Worm (Caenorhabditis elegans) whole organism, early embryonic: ENCODE data around the gene F17E9.2.
"Not testable (repeated sequence)": the region's sequence is repeated elsewhere in the genome, so short reads cannot be mapped to it uniquely, and the experiment has no call there.

Experiments used
- B0310.2 ChIP-seq: sonication (generic microtip); optimal IDR thresholded peaks from 2 replicates; lab custom pipeline; 2016; ENCODE audit warnings: mild to moderate bottlenecking, missing genetic modification characterization, missing compliant biosample characterization
- F13C5.2 ChIP-seq: sonication (generic microtip); optimal IDR thresholded peaks from 2 replicates; lab custom pipeline; 2017; ENCODE audit warnings: mild to moderate bottlenecking, missing genetic modification characterization, inconsistent platforms, missing compliant biosample characterization
- aly-1 ChIP-seq: sonication (generic microtip); optimal IDR thresholded peaks from 2 replicates; lab custom pipeline; 2016; ENCODE audit warnings: missing genetic modification characterization, missing compliant biosample characterization
- ama-1 ChIP-seq: fragments of 150-350 bp; optimal IDR thresholded peaks from 2 replicates; lab custom pipeline; 2014
- ceh-13 ChIP-seq: fragments of 200-800 bp; sonication (Bioruptor generic); optimal IDR thresholded peaks from 2 replicates; lab custom pipeline; 2018; ENCODE audit warnings: mild to moderate bottlenecking, missing genetic modification characterization, missing compliant biosample characterization
- ceh-36 ChIP-seq: sonication (generic microtip); optimal IDR thresholded peaks from 2 replicates; lab custom pipeline; 2016; ENCODE audit warnings: missing genetic modification characterization, inconsistent platforms, missing compliant biosample characterization
- ets-7 ChIP-seq: sonication (generic microtip); optimal IDR thresholded peaks from 2 replicates; lab custom pipeline; 2016; ENCODE audit warnings: missing genotype, missing genetic modification characterization, missing compliant biosample characterization
- flt-1 ChIP-seq: fragments of 200-800 bp; sonication (Bioruptor generic); IDR thresholded peaks from 2 replicates; pipeline ENCODE4 v1.3.6; 2022; ENCODE audit warnings: missing genetic modification characterization, missing compliant biosample characterization
- hmbx-1 ChIP-seq: sonication (generic microtip); optimal IDR thresholded peaks from 2 replicates; lab custom pipeline; 2016; ENCODE audit warnings: mild to moderate bottlenecking, missing genetic modification characterization, missing compliant biosample characterization
- hmg-4 ChIP-seq: fragments of 200-800 bp; sonication (Bioruptor generic); optimal IDR thresholded peaks from 2 replicates; lab custom pipeline; 2018; ENCODE audit warnings: mild to moderate bottlenecking, missing genetic modification characterization, missing compliant biosample characterization
- hnd-1 ChIP-seq: sonication (generic microtip); optimal IDR thresholded peaks from 2 replicates; lab custom pipeline; 2016; ENCODE audit warnings: missing genetic modification characterization, missing compliant biosample characterization
- pes-1 ChIP-seq: fragments of 200-800 bp; sonication (Bioruptor generic); IDR thresholded peaks from 2 replicates; pipeline ENCODE4 v1.3.6; 2022; ENCODE audit warnings: missing genetic modification reagents, missing genetic modification characterization, missing compliant biosample characterization
- scrt-1 ChIP-seq: fragments of 200-800 bp; sonication (Bioruptor generic); IDR thresholded peaks from 2 replicates; pipeline ENCODE4 v1.3.6; 2022; ENCODE audit warnings: missing genetic modification characterization, missing compliant biosample characterization
- sea-1 ChIP-seq: fragments of 200-800 bp; sonication (Bioruptor generic); conservative IDR thresholded peaks from 2 replicates; pipeline ENCODE4 v1.3.6; 2022; ENCODE audit warnings: missing genetic modification characterization, missing compliant biosample characterization
- tbx-11 ChIP-seq: fragments of 200-800 bp; sonication (Bioruptor generic); IDR thresholded peaks from 2 replicates; pipeline ENCODE4 v1.3.6; 2022; ENCODE audit warnings: missing genetic modification characterization, missing compliant biosample characterization
- tbx-37 ChIP-seq: fragments of 200-800 bp; sonication (Bioruptor generic); conservative IDR thresholded peaks from 2 replicates; pipeline ENCODE4 v1.3.6; 2022; ENCODE audit warnings: missing genetic modification reagents, missing genetic modification characterization, missing compliant biosample characterization
- tra-4 ChIP-seq: sonication (generic microtip); optimal IDR thresholded peaks from 2 replicates; lab custom pipeline; 2017; ENCODE audit warnings: missing genetic modification characterization, missing compliant biosample characterization

F17E9.2 gene

ce11 chrIV:8342385-8342784 is 13.3 kb upstream of the F17E9.2 start, which contains the start of gene lgc-5:
Gene lgc-5, plus strand, starts transcription at chrIV:8342685.
- no peak for TF ChIP-seq B0310.2 (tag; lab: Kevin White, UChicago)
- TF ChIP-seq scrt-1 (GFP tag; lab: Robert Waterston, UW), result no peak
- TF ChIP-seq hmg-4 (GFP tag; lab: Kevin White, UChicago), result no peak
- TF ChIP-seq pes-1 (GFP tag; lab: Robert Waterston, UW), result no peak
- no peak for TF ChIP-seq ceh-13 (GFP tag; lab: Kevin White, UChicago)
- TF ChIP-seq hmbx-1 (tag; lab: Kevin White, UChicago), result no peak
- no peak for TF ChIP-seq tra-4 (tag; lab: Kevin White, UChicago)
- TF ChIP-seq ceh-36 (tag; lab: Kevin White, UChicago), result no peak
- no peak for TF ChIP-seq tbx-37
- TF ChIP-seq hnd-1, result no peak
- no peak for TF ChIP-seq tbx-11
- no peak for TF ChIP-seq ets-7 (tag; lab: Kevin White, UChicago)
- TF ChIP-seq flt-1 (GFP tag; lab: Robert Waterston, UW), result no peak
- no peak for TF ChIP-seq ama-1
- no peak for TF ChIP-seq sea-1 (GFP tag; lab: Robert Waterston, UW)
- TF ChIP-seq F13C5.2 (tag; lab: Kevin White, UChicago), result no peak

DNA sequence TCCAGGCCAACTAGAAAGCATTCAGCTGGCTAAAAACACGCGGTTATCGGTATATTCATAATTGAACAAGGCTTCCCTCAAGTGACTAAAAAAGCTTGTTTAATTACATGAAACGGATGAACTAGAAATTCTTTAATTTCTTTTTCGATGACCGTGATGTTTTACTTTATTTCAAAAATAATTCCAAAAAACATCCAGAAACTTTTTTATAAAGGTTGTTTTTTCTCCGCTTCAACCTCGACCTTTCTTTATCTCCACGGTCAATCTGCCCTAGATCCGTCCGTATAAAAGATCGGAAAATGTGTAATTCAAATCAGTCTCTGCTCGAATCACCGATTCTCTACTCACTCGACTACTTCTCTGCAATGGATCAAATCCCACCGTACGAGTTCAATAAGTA is 10.2 kb upstream of the F17E9.2 start, which contains the start of gene F17E9.5:
Gene F17E9.5 (plus strand): TSS at position 301 of the 400 bp plus-strand sequence.
- TF ChIP-seq pes-1 (GFP tag; lab: Robert Waterston, UW), result no peak

DNA sequence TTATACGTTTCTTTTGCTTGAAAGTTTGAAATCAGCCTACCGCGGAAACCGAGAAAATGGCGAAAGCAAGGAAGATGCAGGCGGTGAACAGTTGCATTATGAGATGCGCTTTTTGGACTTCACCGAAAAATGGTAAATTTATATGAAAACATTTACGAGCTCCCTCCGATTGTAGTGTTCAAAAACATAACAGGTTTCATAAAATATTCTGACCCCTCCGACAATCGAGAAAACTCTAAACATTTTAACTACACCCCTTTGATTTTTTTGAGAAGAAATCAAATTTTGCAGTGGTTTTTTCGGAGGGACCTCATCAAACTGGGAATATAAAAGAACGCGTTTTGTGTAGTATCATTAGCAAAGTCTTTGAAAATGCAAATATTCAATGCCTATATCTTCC is 8.6 kb upstream of the F17E9.2 start, which contains the start of the genes F17E9.18 and F17E9.15:
Gene F17E9.18 (minus strand): TSS at position 101 of the 400 bp plus-strand sequence.
Gene F17E9.15 (plus strand): TSS at position 368 of the 400 bp plus-strand sequence.
- TF ChIP-seq hnd-1, result no peak
- no peak for TF ChIP-seq scrt-1 (GFP tag; lab: Robert Waterston, UW)
- TF ChIP-seq F13C5.2 (tag; lab: Kevin White, UChicago), result no peak
- no peak for TF ChIP-seq tra-4 (tag; lab: Kevin White, UChicago)
- TF ChIP-seq flt-1 (GFP tag; lab: Robert Waterston, UW), result no peak
- TF ChIP-seq ceh-13 (GFP tag; lab: Kevin White, UChicago), result no peak
- TF ChIP-seq tbx-37, result no peak
- TF ChIP-seq ama-1, result no peak
- TF ChIP-seq hmbx-1 (tag; lab: Kevin White, UChicago), result no peak
- no peak for TF ChIP-seq pes-1 (GFP tag; lab: Robert Waterston, UW)
- TF ChIP-seq ceh-36 (tag; lab: Kevin White, UChicago), result no peak
- no peak for TF ChIP-seq B0310.2 (tag; lab: Kevin White, UChicago)

ce11 chrIV:8348073-8348472 is 7.6 kb upstream of the F17E9.2 start, which contains the start of gene F17E9.4:
Gene F17E9.4, plus strand, starts transcription at chrIV:8348373.
- TF ChIP-seq B0310.2 (tag; lab: Kevin White, UChicago), result no peak
- no peak for TF ChIP-seq tra-4 (tag; lab: Kevin White, UChicago)
- no peak for TF ChIP-seq hmg-4 (GFP tag; lab: Kevin White, UChicago)
- no peak for TF ChIP-seq F13C5.2 (tag; lab: Kevin White, UChicago)
- TF ChIP-seq pes-1 (GFP tag; lab: Robert Waterston, UW), result no peak
- TF ChIP-seq ceh-36 (tag; lab: Kevin White, UChicago), result no peak
- no peak for TF ChIP-seq tbx-11
- no peak for TF ChIP-seq sea-1 (GFP tag; lab: Robert Waterston, UW)
- TF ChIP-seq ets-7 (tag; lab: Kevin White, UChicago), result no peak
- no peak for TF ChIP-seq scrt-1 (GFP tag; lab: Robert Waterston, UW)
- no peak for TF ChIP-seq hnd-1
- no peak for TF ChIP-seq hmbx-1 (tag; lab: Kevin White, UChicago)
- TF ChIP-seq tbx-37, result no peak

DNA sequence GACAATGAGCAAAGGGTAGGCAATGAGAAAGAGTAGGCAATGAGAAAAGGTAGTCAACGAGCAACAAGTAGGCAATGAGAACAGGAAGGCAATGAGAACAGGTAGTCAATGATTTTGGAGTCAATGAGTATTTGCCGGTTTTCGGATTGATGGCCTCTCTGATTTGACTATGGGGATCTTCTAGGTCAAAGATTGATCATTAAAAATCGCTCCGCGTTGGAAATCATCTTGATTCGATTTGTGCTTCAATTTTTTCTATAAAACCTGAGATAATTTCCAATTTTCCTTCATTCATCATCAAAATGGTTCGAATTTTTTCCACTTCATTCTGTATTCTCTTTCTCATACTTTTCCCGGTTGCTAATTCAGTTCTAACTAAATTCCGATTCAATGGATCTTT is 3.7 kb upstream of the F17E9.2 start, which contains the start of gene F17E9.16:
Gene F17E9.16 (plus strand): TSS at position 301 of the 400 bp plus-strand sequence.
- not testable (repeated sequence) for TF ChIP-seq sea-1 (GFP tag; lab: Robert Waterston, UW); ceh-13 (GFP tag; lab: Kevin White, UChicago); aly-1 (tag; lab: Kevin White, UChicago)

DNA sequence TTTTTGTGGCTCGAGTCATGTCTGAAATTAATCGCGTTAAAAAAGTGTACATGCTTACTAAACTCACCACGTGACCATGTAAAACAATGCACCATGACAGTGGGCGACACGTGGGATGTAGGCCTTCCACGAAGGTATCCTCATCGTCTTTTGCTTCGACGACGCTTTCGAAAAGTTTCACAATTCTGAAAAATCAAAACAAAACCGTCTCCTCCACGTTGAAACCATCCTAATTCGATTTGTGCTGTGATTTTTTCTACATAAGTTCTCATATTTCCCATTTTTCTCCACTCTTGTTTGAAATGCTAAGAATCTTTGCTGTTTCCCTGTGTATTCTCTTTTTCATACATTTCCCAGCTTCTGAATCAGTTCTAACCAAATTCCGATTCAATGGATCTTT is 1.1 kb upstream of the F17E9.2 start, which contains the start of gene F17E9.3:
Gene F17E9.3 (plus strand): TSS at position 301 of the 400 bp plus-strand sequence.
- TF ChIP-seq ceh-36 (tag; lab: Kevin White, UChicago) (no peak), aly-1 (tag; lab: Kevin White, UChicago) (no peak), scrt-1 (GFP tag; lab: Robert Waterston, UW) (no peak), ama-1 (no peak), tra-4 (tag; lab: Kevin White, UChicago) (no peak), F13C5.2 (tag; lab: Kevin White, UChicago) (no peak), ceh-13 (GFP tag; lab: Kevin White, UChicago) (no peak), tbx-37 (no peak), sea-1 (GFP tag; lab: Robert Waterston, UW) (no peak), B0310.2 (tag; lab: Kevin White, UChicago) (no peak), hmg-4 (GFP tag; lab: Kevin White, UChicago) (no peak), tbx-11 (no peak)

- TF ChIP-seq ama-1 (no peak), ets-7 (tag; lab: Kevin White, UChicago) (no peak), tbx-11 (no peak), tra-4 (tag; lab: Kevin White, UChicago) (no peak), pes-1 (GFP tag; lab: Robert Waterston, UW) (no peak), aly-1 (tag; lab: Kevin White, UChicago) (no peak), ceh-36 (tag; lab: Kevin White, UChicago) (no peak), B0310.2 (tag; lab: Kevin White, UChicago) (no peak), sea-1 (GFP tag; lab: Robert Waterston, UW) (no peak), tbx-37 (no peak), hnd-1 (no peak), scrt-1 (GFP tag; lab: Robert Waterston, UW) (no peak)
Measured at ce11 chrIV:8357299-8357698, 1.6 kb downstream of the F17E9.2 start.
